Fruit fly (Drosophila melanogaster) whole organism, pupa: ENCODE results near the gene RpL37A.

Source experiments
- CG10348 ChIP-seq: fragments of 200-800 bp; sonication (Bioruptor generic); IDR thresholded peaks from 2 replicates; pipeline ENCODE4 v1.3.6; 2022; ENCODE audit warnings: missing biosample characterization, missing genetic modification characterization
- CG12605 ChIP-seq: fragments of 200-800 bp; sonication (Bioruptor generic); IDR thresholded peaks from 2 replicates; pipeline ENCODE4 v1.3.6; 2022; ENCODE audit warnings: missing biosample characterization, missing genetic modification characterization
- CG13204 ChIP-seq: fragments of 200-800 bp; sonication (Bioruptor generic); optimal IDR thresholded peaks from 2 replicates; lab custom pipeline; 2018; ENCODE audit warnings: missing biosample characterization, mild to moderate bottlenecking, missing genetic modification characterization, moderate library complexity
- CG14655 ChIP-seq: fragments of 200-800 bp; sonication (Bioruptor generic); optimal IDR thresholded peaks from 3 replicates; lab custom pipeline; 2017; ENCODE audit warnings: mild to moderate bottlenecking, missing biosample characterization, missing genetic modification reagents, missing genetic modification characterization
- CG15710 ChIP-seq: fragments of 200-800 bp; sonication (Bioruptor generic); optimal IDR thresholded peaks from 2 replicates; lab custom pipeline; 2018; ENCODE audit warnings: missing biosample characterization, mild to moderate bottlenecking, missing genetic modification characterization, moderate library complexity
- CG17806 ChIP-seq: fragments of 200-800 bp; sonication (Bioruptor generic); optimal IDR thresholded peaks from 2 replicates; lab custom pipeline; 2018; ENCODE audit warnings: missing biosample characterization, mild to moderate bottlenecking, missing genetic modification characterization, moderate library complexity
- CG32121 ChIP-seq: fragments of 200-800 bp; sonication (Bioruptor generic); IDR thresholded peaks from 2 replicates; pipeline ENCODE4 v1.3.6; 2022; ENCODE audit warnings: missing biosample characterization, missing genetic modification characterization
- CG34367 ChIP-seq: fragments of 200-800 bp; sonication (Bioruptor generic); optimal IDR thresholded peaks from 2 replicates; lab custom pipeline; 2018; ENCODE audit warnings: missing biosample characterization, mild to moderate bottlenecking, missing genetic modification characterization
- CG4496 ChIP-seq: fragments of 200-800 bp; sonication (Bioruptor generic); IDR thresholded peaks from 3 replicates; pipeline ENCODE4 v1.3.6; 2022; ENCODE audit warnings: missing biosample characterization, missing genetic modification characterization
- CG8159 ChIP-seq: fragments of 200-800 bp; sonication (Bioruptor generic); optimal IDR thresholded peaks from 3 replicates; lab custom pipeline; 2018; ENCODE audit warnings: missing biosample characterization, mild to moderate bottlenecking, missing genetic modification characterization, moderate library complexity
- CG8301 ChIP-seq: fragments of 200-800 bp; sonication (Bioruptor generic); optimal IDR thresholded peaks from 2 replicates; lab custom pipeline; 2018; ENCODE audit warnings: missing biosample characterization, mild to moderate bottlenecking, missing genetic modification characterization
- CG9948 ChIP-seq: fragments of 200-800 bp; sonication (Bioruptor generic); optimal IDR thresholded peaks from 2 replicates; lab custom pipeline; 2018; ENCODE audit warnings: missing biosample characterization, mild to moderate bottlenecking, missing genetic modification characterization, moderate library complexity
- D1 ChIP-seq: fragments of 200-800 bp; sonication (Bioruptor generic); optimal IDR thresholded peaks from 2 replicates; lab custom pipeline; 2018; ENCODE audit warnings: missing biosample characterization, mild to moderate bottlenecking, missing genetic modification characterization, moderate library complexity
- EcR ChIP-seq: fragments of 200-800 bp; sonication (Bioruptor generic); optimal IDR thresholded peaks from 3 replicates; lab custom pipeline; 2019; ENCODE audit warnings: missing biosample characterization, missing genetic modification characterization, mild to moderate bottlenecking, moderate library complexity, missing genetic modification reagents
- Ets98B ChIP-seq: fragments of 200-800 bp; sonication (Bioruptor generic); IDR thresholded peaks from 2 replicates; pipeline ENCODE4 v1.3.6; 2022; ENCODE audit warnings: missing biosample characterization, missing genetic modification characterization
- Pif1A ChIP-seq: fragments of 200-800 bp; sonication (Bioruptor generic); optimal IDR thresholded peaks from 3 replicates; lab custom pipeline; 2016; ENCODE audit warnings: missing biosample characterization, missing genetic modification characterization
- Pif1B ChIP-seq: fragments of 200-800 bp; sonication (Bioruptor generic); optimal IDR thresholded peaks from 3 replicates; lab custom pipeline; 2016; ENCODE audit warnings: missing biosample characterization, missing genetic modification characterization
- Snoo ChIP-seq: fragments of 200-800 bp; sonication (Bioruptor generic); optimal IDR thresholded peaks from 3 replicates; lab custom pipeline; 2017; ENCODE audit warnings: missing biosample characterization, mild to moderate bottlenecking, missing genetic modification characterization, inconsistent platforms
- fd96Ca ChIP-seq: fragments of 200-800 bp; sonication (Bioruptor generic); IDR thresholded peaks from 3 replicates; pipeline ENCODE4 v1.3.6; 2022; ENCODE audit warnings: missing biosample characterization, missing genetic modification characterization
- gl ChIP-seq: fragments of 200-800 bp; sonication (Bioruptor generic); optimal IDR thresholded peaks from 2 replicates; lab custom pipeline; 2018; ENCODE audit warnings: missing biosample characterization, mild to moderate bottlenecking, missing genetic modification characterization
- rn ChIP-seq: fragments of 200-800 bp; sonication (Bioruptor generic); IDR thresholded peaks from 2 replicates; pipeline ENCODE4 v1.3.6; 2022; ENCODE audit warnings: missing biosample characterization, missing genetic modification characterization

RpL37A gene

DNA sequence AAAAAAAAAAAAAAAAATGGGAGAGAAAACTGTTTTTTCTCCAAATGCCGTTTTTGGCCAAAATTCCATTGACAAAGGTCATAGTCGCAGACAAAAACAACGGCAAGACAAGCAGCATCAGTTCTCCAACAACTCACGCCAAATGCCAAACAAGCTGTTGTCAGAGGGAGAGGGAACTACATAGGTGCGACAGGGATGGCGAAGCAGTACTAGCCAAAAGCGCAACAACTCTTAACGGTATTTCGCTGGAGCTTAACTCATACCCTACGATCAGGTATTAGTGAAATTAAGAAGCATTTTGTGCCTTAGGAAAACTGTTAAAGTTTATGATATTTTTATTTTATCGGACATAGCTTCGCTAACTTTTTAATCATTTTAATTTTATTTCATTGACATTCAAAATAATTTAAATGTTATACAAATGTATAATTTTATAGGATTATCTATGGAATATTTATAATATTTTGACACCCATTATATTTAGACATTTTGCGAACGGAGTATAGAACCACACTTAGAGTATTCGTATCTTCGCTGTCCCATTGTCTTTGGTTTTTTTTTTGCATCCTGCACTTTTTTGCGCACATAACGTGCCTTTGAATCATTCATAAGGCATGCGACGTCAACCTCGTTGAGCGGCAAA lies 9.6 kb downstream of the RpL37A start:
- peak; percentile 73 for TF ChIP-seq Pif1B
- peak; percentile 37 for TF ChIP-seq gl (tag; lab: Kevin White, UChicago)
- TF ChIP-seq CG15710 (tag; lab: Kevin White, UChicago) = peak; percentile 87
- peak; percentile 70; the same call in 1 of the 3 replicates for TF ChIP-seq CG4496 (GFP tag; lab: Robert Waterston, UW)
- peak; percentile 85 for TF ChIP-seq CG17806 (tag; lab: Kevin White, UChicago)
- TF ChIP-seq fd96Ca (GFP tag; lab: Robert Waterston, UW) = peak; percentile 70; the same call in 2 of the 3 replicates
- TF ChIP-seq Ets98B (GFP tag; lab: Robert Waterston, UW) = peak; percentile 66
- TF ChIP-seq CG10348 (GFP tag; lab: Robert Waterston, UW) = no peak
- TF ChIP-seq CG32121 (GFP tag; lab: Robert Waterston, UW) = peak; percentile 90
- no peak for TF ChIP-seq Snoo (tag; lab: Kevin White, UChicago)
- TF ChIP-seq Pif1A (GFP tag; lab: Kevin White, UChicago) = peak; percentile 67
- TF ChIP-seq CG8301 (tag; lab: Kevin White, UChicago) = peak; percentile 92
- TF ChIP-seq CG34367 = peak; percentile 80
- peak; percentile 85 for TF ChIP-seq D1 (tag; lab: Kevin White, UChicago)
- TF ChIP-seq rn (GFP tag; lab: Robert Waterston, UW) = no peak; the same call in none of the 2 replicates
- TF ChIP-seq CG14655 (GFP tag; lab: Kevin White, UChicago) = peak; percentile 95
- peak; percentile 93 for TF ChIP-seq CG8159
- peak; percentile 76; the same call in 1 of the 2 replicates for TF ChIP-seq CG12605 (GFP tag; lab: Robert Waterston, UW)
- peak; percentile 87 for TF ChIP-seq CG9948 (tag; lab: Kevin White, UChicago)
- peak; percentile 62 for TF ChIP-seq EcR (GFP tag; lab: Kevin White, UChicago)
- peak; percentile 48 for TF ChIP-seq CG13204

DNA sequence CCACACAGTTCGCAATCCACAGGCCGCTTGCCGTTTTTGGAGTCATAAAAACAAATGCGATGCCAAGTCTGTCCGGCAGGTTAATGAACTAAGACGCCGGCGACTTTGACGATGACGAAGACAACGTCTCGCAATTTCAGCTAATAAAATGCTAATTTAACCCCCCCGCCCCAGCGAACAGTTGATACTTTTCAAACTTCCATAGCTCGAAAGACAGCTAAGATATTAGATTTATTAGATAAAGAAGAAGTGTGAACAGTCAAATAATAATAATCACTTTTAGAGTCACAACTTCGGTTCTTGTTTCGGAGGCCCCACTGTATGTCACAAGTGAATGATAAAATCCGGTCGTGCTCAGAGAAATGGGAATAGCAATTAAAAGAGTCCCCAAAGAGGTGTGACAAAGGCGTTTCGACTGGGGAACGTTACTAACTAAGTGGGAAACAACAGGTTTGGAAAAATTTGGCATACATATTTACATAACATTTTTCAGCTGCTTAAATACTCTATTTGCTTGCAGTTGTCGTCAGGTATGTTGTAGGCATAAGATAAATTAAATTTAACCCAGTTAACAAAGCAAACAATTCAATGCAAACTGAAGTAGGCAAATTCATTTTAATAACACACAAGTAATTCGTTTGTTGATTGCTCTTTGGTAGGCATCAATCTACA lies 14.0 kb downstream of the RpL37A start:
- TF ChIP-seq CG8301 (tag; lab: Kevin White, UChicago) (no peak), Snoo (tag; lab: Kevin White, UChicago) (no peak), CG34367 (no peak), CG15710 (tag; lab: Kevin White, UChicago) (no peak), Pif1B (no peak), CG17806 (tag; lab: Kevin White, UChicago) (no peak), D1 (tag; lab: Kevin White, UChicago) (no peak), CG13204 (no peak), rn (GFP tag; lab: Robert Waterston, UW) (no peak), CG12605 (GFP tag; lab: Robert Waterston, UW) (no peak), gl (tag; lab: Kevin White, UChicago) (no peak), CG10348 (GFP tag; lab: Robert Waterston, UW) (no peak), CG8159 (no peak), EcR (GFP tag; lab: Kevin White, UChicago) (peak; percentile 5), CG9948 (tag; lab: Kevin White, UChicago) (no peak), Pif1A (GFP tag; lab: Kevin White, UChicago) (peak; percentile 5), CG32121 (GFP tag; lab: Robert Waterston, UW) (peak; percentile 14; the same call in 1 of the 2 replicates), fd96Ca (GFP tag; lab: Robert Waterston, UW) (no peak), CG14655 (GFP tag; lab: Kevin White, UChicago) (no peak), CG4496 (GFP tag; lab: Robert Waterston, UW) (no peak), Ets98B (GFP tag; lab: Robert Waterston, UW) (no peak)

DNA sequence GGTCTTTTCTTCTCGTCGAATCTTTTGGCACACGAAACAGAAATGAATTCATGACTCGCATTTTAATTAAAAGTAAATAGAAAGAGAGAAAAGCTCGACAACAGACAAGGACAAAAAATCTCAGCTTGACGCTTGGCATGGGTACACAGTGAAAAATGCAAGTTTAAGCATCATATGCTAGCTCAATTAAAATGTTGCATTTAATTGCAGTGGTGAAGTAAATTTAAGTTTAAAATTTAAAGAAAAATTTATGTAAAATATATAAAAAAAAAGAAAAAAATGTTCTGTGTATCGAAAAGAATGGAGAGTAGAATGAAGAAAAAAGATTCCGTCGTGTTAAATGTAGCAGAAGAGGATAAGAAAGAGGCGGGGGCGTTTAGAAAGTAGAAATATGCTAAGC lies 14.8 kb downstream of the RpL37A start:
- TF ChIP-seq CG4496 (GFP tag; lab: Robert Waterston, UW) (no peak), CG14655 (GFP tag; lab: Kevin White, UChicago) (peak; percentile 1), D1 (tag; lab: Kevin White, UChicago) (no peak), gl (tag; lab: Kevin White, UChicago) (no peak), CG8301 (tag; lab: Kevin White, UChicago) (peak; percentile 24), CG32121 (GFP tag; lab: Robert Waterston, UW) (0 out of 2 replicates have a peak, but pooled peaks have one; percentile 29), CG34367 (no peak), CG15710 (tag; lab: Kevin White, UChicago) (peak; percentile 22), Pif1A (GFP tag; lab: Kevin White, UChicago) (peak; percentile 53), rn (GFP tag; lab: Robert Waterston, UW) (no peak), CG8159 (no peak), CG17806 (tag; lab: Kevin White, UChicago) (peak; percentile 20), CG9948 (tag; lab: Kevin White, UChicago) (peak; percentile 20), Ets98B (GFP tag; lab: Robert Waterston, UW) (peak; percentile 31; the same call in 1 of the 2 replicates), EcR (GFP tag; lab: Kevin White, UChicago) (no peak), Pif1B (peak; percentile 1), CG12605 (GFP tag; lab: Robert Waterston, UW) (no peak), CG13204 (no peak), CG10348 (GFP tag; lab: Robert Waterston, UW) (no peak), Snoo (tag; lab: Kevin White, UChicago) (peak; percentile 36), fd96Ca (GFP tag; lab: Robert Waterston, UW) (no peak)

DNA sequence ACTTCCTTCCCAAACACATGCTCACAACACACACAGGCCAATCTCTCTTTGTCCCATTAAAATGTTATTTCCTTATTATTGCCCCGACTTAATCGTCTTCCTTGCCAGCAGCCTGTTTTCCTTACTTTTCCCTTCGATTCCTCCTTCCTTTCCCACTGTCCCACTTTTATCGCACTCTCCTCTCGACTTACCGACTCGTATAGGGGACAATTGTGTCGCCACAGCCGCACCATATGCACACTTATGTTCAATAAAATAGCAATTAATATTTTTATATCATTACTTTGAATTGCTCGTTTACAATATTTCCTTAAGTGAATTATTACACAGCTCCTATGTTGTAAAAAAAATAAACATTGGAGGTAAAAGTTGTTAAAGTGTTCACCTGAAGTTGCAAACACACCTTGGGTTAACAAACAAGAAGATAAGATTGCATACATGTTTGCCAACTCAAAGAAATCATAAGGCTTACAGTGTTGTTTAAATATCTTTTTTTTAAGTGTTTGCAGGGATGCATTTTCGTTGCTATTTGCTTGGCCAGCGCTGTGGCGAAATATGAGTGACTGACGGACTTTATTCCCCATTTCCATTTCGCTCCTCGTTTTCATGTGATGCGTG lies 16.3 kb downstream of the RpL37A start:
- TF ChIP-seq CG15710 (tag; lab: Kevin White, UChicago) = peak; percentile 85
- peak; percentile 86 for TF ChIP-seq CG14655 (GFP tag; lab: Kevin White, UChicago)
- TF ChIP-seq Snoo (tag; lab: Kevin White, UChicago) = peak; percentile 84
- peak; percentile 87 for TF ChIP-seq CG8159
- peak; percentile 78 for TF ChIP-seq CG34367
- TF ChIP-seq CG8301 (tag; lab: Kevin White, UChicago) = peak; percentile 83
- peak; percentile 69; the same call in 2 of the 3 replicates for TF ChIP-seq fd96Ca (GFP tag; lab: Robert Waterston, UW)
- peak; percentile 81 for TF ChIP-seq CG17806 (tag; lab: Kevin White, UChicago)
- no peak for TF ChIP-seq CG10348 (GFP tag; lab: Robert Waterston, UW)
- no peak for TF ChIP-seq rn (GFP tag; lab: Robert Waterston, UW)
- peak; percentile 76 for TF ChIP-seq D1 (tag; lab: Kevin White, UChicago)
- TF ChIP-seq EcR (GFP tag; lab: Kevin White, UChicago) = peak; percentile 13
- TF ChIP-seq CG4496 (GFP tag; lab: Robert Waterston, UW) = peak; percentile 81
- TF ChIP-seq CG12605 (GFP tag; lab: Robert Waterston, UW) = peak; percentile 71
- peak; percentile 55 for TF ChIP-seq Ets98B (GFP tag; lab: Robert Waterston, UW)
- TF ChIP-seq Pif1A (GFP tag; lab: Kevin White, UChicago) = peak; percentile 90
- peak; percentile 92 for TF ChIP-seq Pif1B
- TF ChIP-seq CG13204 = peak; percentile 66
- peak; percentile 62 for TF ChIP-seq CG32121 (GFP tag; lab: Robert Waterston, UW)
- peak; percentile 83 for TF ChIP-seq CG9948 (tag; lab: Kevin White, UChicago)
- peak; percentile 72 for TF ChIP-seq gl (tag; lab: Kevin White, UChicago)
